Worm (Caenorhabditis elegans): ENCODE measurements around the gene kmo-2.

- no peak for TF ChIP-seq nhr-11 (tag; optimal IDR thresholded peaks at IDR 0.05)
- TF ChIP-seq nhr-77 (tag; optimal IDR thresholded peaks at IDR 0.05) = no peak
- no peak for TF ChIP-seq ZK546.5 (tag; optimal IDR thresholded peaks at IDR 0.05)
- no peak for TF ChIP-seq ztf-11 (tag; optimal IDR thresholded peaks at IDR 0.05)
Observed at ce11 chrV:12103920-12104319, 35.6 kb upstream of the kmo-2 start, which contains the start of gene nhr-153.
